Fruit fly (Drosophila melanogaster) whole organism, embryonic: ENCODE data around the gene CG42591.

Source experiments
- CG12659 ChIP-seq: fragments of 200-800 bp; sonication (Bioruptor generic); optimal IDR thresholded peaks from 3 replicates; lab custom pipeline; 2017; ENCODE audit warnings: mild to moderate bottlenecking, missing biosample characterization, missing genetic modification reagents, missing genetic modification characterization
- CG13296 ChIP-seq: fragments of 200-800 bp; sonication (Bioruptor generic); optimal IDR thresholded peaks from 3 replicates; lab custom pipeline; 2018; ENCODE audit warnings: missing biosample characterization, mild to moderate bottlenecking, missing genetic modification characterization
- CG13894 ChIP-seq: fragments of 200-800 bp; sonication (Bioruptor generic); optimal IDR thresholded peaks from 3 replicates; lab custom pipeline; 2018; ENCODE audit warnings: missing biosample characterization, mild to moderate bottlenecking, missing genetic modification characterization, moderate library complexity
- CG14014 ChIP-seq: fragments of 200-800 bp; sonication (Bioruptor generic); IDR thresholded peaks from 2 replicates; pipeline ENCODE4 v1.3.6; 2022; ENCODE audit warnings: missing biosample characterization, missing genetic modification characterization
- CG14441 ChIP-seq: fragments of 200-800 bp; sonication (Bioruptor generic); IDR thresholded peaks from 2 replicates; pipeline ENCODE4 v1.3.6; 2022; ENCODE audit warnings: missing biosample characterization, missing genetic modification characterization
- CG1603 ChIP-seq: fragments of 200-800 bp; sonication (Bioruptor generic); optimal IDR thresholded peaks from 2 replicates; lab custom pipeline; 2019; ENCODE audit warnings: missing biosample characterization, mild to moderate bottlenecking, missing genetic modification characterization, moderate library complexity
- CG16815 ChIP-seq: fragments of 200-800 bp; sonication (Bioruptor generic); optimal IDR thresholded peaks from 3 replicates; lab custom pipeline; 2017; ENCODE audit warnings: missing biosample characterization, mild to moderate bottlenecking, missing genetic modification characterization
- CG17359 ChIP-seq: fragments of 200-800 bp; sonication (Bioruptor generic); optimal IDR thresholded peaks from 3 replicates; lab custom pipeline; 2018; ENCODE audit warnings: missing biosample characterization, mild to moderate bottlenecking, missing genetic modification characterization, moderate library complexity
- CG18262 ChIP-seq: fragments of 200-800 bp; optimal IDR thresholded peaks from 3 replicates; lab custom pipeline; 2019; ENCODE audit warnings: missing biosample characterization, mild to moderate bottlenecking, missing genetic modification characterization, moderate library complexity
- CG2129 ChIP-seq: fragments of 200-800 bp; sonication (Bioruptor generic); IDR thresholded peaks from 2 replicates; pipeline ENCODE4 v1.3.6; 2022; ENCODE audit warnings: missing biosample characterization, missing genetic modification characterization; ENCODE audit not compliant: partially characterized antibody
- CG3281 ChIP-seq: fragments of 200-800 bp; sonication (Bioruptor generic); optimal IDR thresholded peaks from 3 replicates; lab custom pipeline; 2017; ENCODE audit warnings: missing biosample characterization, mild to moderate bottlenecking, missing genetic modification characterization
- CG4820 ChIP-seq: fragments of 200-800 bp; sonication (Bioruptor generic); optimal IDR thresholded peaks from 3 replicates; lab custom pipeline; 2016; ENCODE audit warnings: missing biosample characterization, missing genetic modification characterization
- CG5180 ChIP-seq: fragments of 200-800 bp; sonication (Bioruptor generic); optimal IDR thresholded peaks from 3 replicates; lab custom pipeline; 2017; ENCODE audit warnings: missing biosample characterization, missing genetic modification characterization, mild to moderate bottlenecking, moderate library complexity, missing genetic modification reagents
- CG6813 ChIP-seq: fragments of 200-800 bp; sonication (Bioruptor generic); optimal IDR thresholded peaks from 2 replicates; lab custom pipeline; 2017; ENCODE audit warnings: missing biosample characterization, missing genetic modification characterization, mild to moderate bottlenecking, moderate library complexity, missing genetic modification reagents
- CG7357 ChIP-seq: fragments of 200-800 bp; sonication (Bioruptor generic); IDR thresholded peaks from 3 replicates; pipeline ENCODE4 v1.3.6; 2022; ENCODE audit warnings: missing biosample characterization, missing genetic modification characterization
- CG7556 ChIP-seq: fragments of 200-800 bp; sonication (Bioruptor generic); optimal IDR thresholded peaks from 2 replicates; lab custom pipeline; 2017; ENCODE audit warnings: missing biosample characterization, mild to moderate bottlenecking, missing genetic modification characterization
- CG8290 ChIP-seq, 3 experiments: fragments of 200-800 bp; sonication (Bioruptor generic); optimal IDR thresholded peaks; 2 replicates each; lab custom pipeline; 2016 to 2019; ENCODE audit warnings: missing biosample characterization in 3 of 3, missing genetic modification characterization in 3 of 3, mild to moderate bottlenecking in 2 of 3, moderate library complexity in 1 of 3
- CG8359 ChIP-seq: fragments of 200-800 bp; sonication (Bioruptor generic); optimal IDR thresholded peaks from 2 replicates; lab custom pipeline; 2017; ENCODE audit warnings: missing biosample characterization, mild to moderate bottlenecking, missing genetic modification characterization, borderline replicate concordance
- CG8924 ChIP-seq: fragments of 200-800 bp; optimal IDR thresholded peaks from 3 replicates; lab custom pipeline; 2019; ENCODE audit warnings: missing biosample characterization, mild to moderate bottlenecking, missing genetic modification characterization, moderate library complexity
- D ChIP-seq, 2 experiments: fragments of 200-800 bp in 1 of 2; fragments of >200 bp in 1 of 2; sonication (Bioruptor generic) in 1 of 2; optimal IDR thresholded peaks; 2 replicates in 1 of 2; 3 replicates in 1 of 2; lab custom pipeline; 2017; ENCODE audit warnings: mild to moderate bottlenecking in 1 of 2, missing biosample characterization in 1 of 2, missing genetic modification characterization in 1 of 2, missing genetic modification reagents in 1 of 2
- E2f2 ChIP-seq: fragments of 200-800 bp; sonication (Bioruptor generic); IDR thresholded peaks from 2 replicates; pipeline ENCODE4 v1.3.6; 2022; ENCODE audit warnings: missing biosample characterization, missing genetic modification characterization
- Eip74EF ChIP-seq, 2 experiments: fragments of 200-800 bp in 1 of 2; fragments of >200 bp in 1 of 2; sonication (Bioruptor generic) in 1 of 2; optimal IDR thresholded peaks; 2 replicates each; lab custom pipeline; 2017 to 2019; ENCODE audit warnings: missing biosample characterization in 2 of 2, missing genetic modification characterization in 2 of 2, mild to moderate bottlenecking in 1 of 2, moderate library complexity in 1 of 2
- HHEX ChIP-seq: fragments of 200-800 bp; sonication (Bioruptor generic); optimal IDR thresholded peaks from 3 replicates; lab custom pipeline; 2017; ENCODE audit warnings: missing biosample characterization, mild to moderate bottlenecking, missing genetic modification characterization, missing genetic modification reagents
- HLH3B ChIP-seq: fragments of 200-800 bp; sonication (Bioruptor generic); IDR thresholded peaks from 2 replicates; pipeline ENCODE4 v1.3.6; 2022; ENCODE audit warnings: missing biosample characterization, missing genetic modification characterization
- Hsf ChIP-seq: fragments of 200-800 bp; sonication (Bioruptor generic); optimal IDR thresholded peaks from 3 replicates; lab custom pipeline; 2016; ENCODE audit warnings: missing biosample characterization, missing genetic modification characterization
- Mad ChIP-seq: fragments of 200-800 bp; sonication (Bioruptor generic); optimal IDR thresholded peaks from 2 replicates; lab custom pipeline; 2016; ENCODE audit warnings: missing biosample characterization, missing genetic modification characterization
- Med ChIP-seq: fragments of 200-800 bp; sonication (Bioruptor generic); peaks from one replicate; lab custom pipeline; 2016; ENCODE audit warnings: missing biosample characterization, missing genetic modification characterization, mild to moderate bottlenecking, inconsistent platforms, moderate library complexity
- Nf-YB ChIP-seq: fragments of 200-800 bp; sonication (Bioruptor generic); optimal IDR thresholded peaks from 3 replicates; lab custom pipeline; 2019; ENCODE audit warnings: missing biosample characterization, mild to moderate bottlenecking, missing genetic modification characterization, moderate library complexity
- Ravus ChIP-seq: fragments of 200-800 bp; sonication (Bioruptor generic); IDR thresholded peaks from 2 replicates; pipeline ENCODE4 v1.3.6; 2022; ENCODE audit warnings: missing biosample characterization, missing genetic modification characterization
- Xbp1 ChIP-seq: fragments of 200-800 bp; sonication (Bioruptor generic); optimal IDR thresholded peaks from 3 replicates; lab custom pipeline; 2016; ENCODE audit warnings: missing biosample characterization, mild to moderate bottlenecking, missing genetic modification characterization
- ase ChIP-seq: fragments of 200-800 bp; sonication (Bioruptor generic); IDR thresholded peaks from 3 replicates; pipeline ENCODE4 v1.3.6; 2022; ENCODE audit warnings: missing biosample characterization, missing genetic modification characterization
- az2 ChIP-seq: fragments of 200-800 bp; sonication (Bioruptor generic); optimal IDR thresholded peaks from 3 replicates; lab custom pipeline; 2016; ENCODE audit warnings: missing biosample characterization, missing genetic modification characterization
- bab2 ChIP-seq: fragments of 200-800 bp; sonication (Bioruptor generic); optimal IDR thresholded peaks from 2 replicates; lab custom pipeline; 2016; ENCODE audit warnings: missing biosample characterization, missing genetic modification characterization
- ci ChIP-seq: fragments of 200-800 bp; sonication (Bioruptor generic); IDR thresholded peaks from 3 replicates; pipeline ENCODE4 v1.3.6; 2022; ENCODE audit warnings: missing biosample characterization, missing genetic modification characterization
- eve ChIP-seq, 2 experiments: fragments of >200 bp; optimal IDR thresholded peaks; 2 replicates each; lab custom pipeline; 2017; ENCODE audit warnings: missing biosample characterization in 2 of 2, missing genetic modification characterization in 2 of 2
- fd64A ChIP-seq: fragments of 200-800 bp; sonication (Bioruptor generic); optimal IDR thresholded peaks from 3 replicates; lab custom pipeline; 2018; ENCODE audit warnings: missing biosample characterization, mild to moderate bottlenecking, missing genetic modification characterization
- fd96Cb ChIP-seq: fragments of 200-800 bp; sonication (Bioruptor generic); optimal IDR thresholded peaks from 2 replicates; lab custom pipeline; 2018; ENCODE audit warnings: missing biosample characterization, mild to moderate bottlenecking, missing genetic modification characterization, moderate library complexity
- gro ChIP-seq: fragments of 200-800 bp; sonication (Bioruptor generic); optimal IDR thresholded peaks from 2 replicates; lab custom pipeline; 2016; ENCODE audit warnings: missing biosample characterization, missing genetic modification characterization
- hb ChIP-seq: fragments of 200-800 bp; sonication (Bioruptor generic); IDR thresholded peaks from 3 replicates; pipeline ENCODE4 v1.3.6; 2022; ENCODE audit warnings: missing biosample characterization, missing genetic modification characterization; ENCODE audit not compliant: partially characterized antibody
- hbn ChIP-seq: fragments of 200-800 bp; sonication (Bioruptor generic); IDR thresholded peaks from 2 replicates; pipeline ENCODE4 v1.3.6; 2022; ENCODE audit warnings: missing biosample characterization, missing genetic modification characterization; ENCODE audit not compliant: partially characterized antibody
- kah ChIP-seq: fragments of 200-800 bp; sonication (Bioruptor generic); optimal IDR thresholded peaks from 2 replicates; lab custom pipeline; 2018; ENCODE audit warnings: missing biosample characterization, mild to moderate bottlenecking, missing genetic modification characterization
- kay ChIP-seq: fragments of 200-800 bp; sonication (Bioruptor generic); optimal IDR thresholded peaks from 2 replicates; lab custom pipeline; 2016; ENCODE audit warnings: missing biosample characterization, missing genetic modification characterization
- klu ChIP-seq: fragments of 200-800 bp; sonication (Bioruptor generic); IDR thresholded peaks from 2 replicates; pipeline ENCODE4 v1.3.6; 2022; ENCODE audit warnings: missing biosample characterization, missing genetic modification characterization
- odd ChIP-seq: fragments of 200-800 bp; sonication (Bioruptor generic); optimal IDR thresholded peaks from 2 replicates; lab custom pipeline; 2017; ENCODE audit warnings: missing biosample characterization, mild to moderate bottlenecking, missing genetic modification characterization
- p53 ChIP-seq: fragments of 200-800 bp; sonication (Bioruptor generic); optimal IDR thresholded peaks from 2 replicates; lab custom pipeline; 2016; ENCODE audit warnings: missing biosample characterization, missing genetic modification characterization
- phol ChIP-seq: fragments of 200-800 bp; sonication (Bioruptor generic); optimal IDR thresholded peaks from 3 replicates; lab custom pipeline; 2018; ENCODE audit warnings: missing biosample characterization, mild to moderate bottlenecking, missing genetic modification characterization, moderate library complexity
- so ChIP-seq: fragments of 200-800 bp; sonication (Bioruptor generic); IDR thresholded peaks from 3 replicates; pipeline ENCODE4 v1.3.6; 2022; ENCODE audit warnings: missing biosample characterization, missing genetic modification characterization
- tin ChIP-seq: fragments of 200-800 bp; sonication (Bioruptor generic); optimal IDR thresholded peaks from 3 replicates; lab custom pipeline; 2016; ENCODE audit warnings: missing biosample characterization, missing genetic modification characterization

The CG42591 gene

DNA sequence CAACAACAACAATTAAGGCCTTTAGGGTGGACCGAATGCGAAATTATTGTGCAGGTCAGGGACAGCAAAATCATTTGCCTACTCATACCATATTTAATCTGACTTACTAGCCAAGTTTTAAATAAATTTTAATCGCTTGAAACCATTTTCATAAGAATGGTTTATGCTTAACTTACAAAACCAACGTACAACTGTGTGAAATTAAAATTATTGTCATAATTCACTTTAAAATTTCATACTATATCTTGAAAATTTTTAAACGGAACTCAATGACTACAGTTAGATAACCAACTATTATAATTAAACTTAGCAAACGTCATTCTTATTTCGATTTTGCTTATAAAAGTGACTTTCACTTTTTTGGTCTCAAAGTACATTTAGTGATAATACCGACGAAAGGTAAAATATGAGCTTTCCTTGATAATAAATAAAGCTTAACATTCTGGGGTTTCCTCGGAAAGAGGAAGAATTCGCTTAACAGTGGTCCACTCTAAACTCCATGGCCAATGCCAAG, 13.0 kb downstream of the CG42591 start (continued):
- TF ChIP-seq hb (GFP tag; lab: Robert Waterston, UW) (no peak), CG13894 (tag; lab: Kevin White, UChicago) (peak; percentile 8), CG4820 (peak; percentile 44), eve (GFP tag; optimal IDR thresholded peaks at IDR 0.05; lab: Kevin White, UChicago) (peak in 1 of 2 experiments; percentile 66), fd96Cb (tag; lab: Kevin White, UChicago) (peak; percentile 10), so (no peak), CG16815 (GFP tag; lab: Kevin White, UChicago) (peak; percentile 9), Eip74EF (GFP tag; optimal IDR thresholded peaks at IDR 0.05; lab: Kevin White, UChicago) (peak in 1 of 2 experiments; percentile 61), CG13296 (peak; percentile 31), CG7357 (GFP tag; lab: Robert Waterston, UW) (no peak), CG7556 (peak; percentile 35), CG2129 (GFP tag; lab: Robert Waterston, UW) (no peak), Hsf (peak; percentile 34), CG18262 (tag; lab: Kevin White, UChicago) (peak; percentile 63), Med (peak; percentile 67), Xbp1 (GFP tag; lab: Kevin White, UChicago) (peak; percentile 42), ase (GFP tag; lab: Robert Waterston, UW) (no peak), kay (no peak), fd64A (GFP tag; lab: Kevin White, UChicago) (no peak), hbn (GFP tag; lab: Robert Waterston, UW) (no peak), CG8359 (GFP tag; lab: Kevin White, UChicago) (peak; percentile 6), CG8290 (GFP tag; optimal IDR thresholded peaks at IDR 0.05; lab: Kevin White, UChicago) (no peak), CG8290 (tag; optimal IDR thresholded peaks at IDR 0.05; lab: Kevin White, UChicago) (no peak), CG14441 (GFP tag; lab: Robert Waterston, UW) (no peak), tin (GFP tag; lab: Kevin White, UChicago) (peak; percentile 36), klu (no peak), CG3281 (GFP tag; lab: Kevin White, UChicago) (peak; percentile 68), CG5180 (peak; percentile 49), D (optimal IDR thresholded peaks at IDR 0.05; lab: Kevin White, UChicago) (no peak), D (GFP tag; optimal IDR thresholded peaks at IDR 0.05; lab: Kevin White, UChicago) (peak; percentile 31), odd (GFP tag; lab: Kevin White, UChicago) (peak; percentile 36), HLH3B (GFP tag; lab: Robert Waterston, UW) (peak; percentile 42; the same call in 1 of the 2 replicates), gro (peak; percentile 45), CG12659 (peak; percentile 18), Mad (no peak), Ravus (GFP tag; lab: Robert Waterston, UW) (no peak), kah (GFP tag; lab: Kevin White, UChicago) (no peak), E2f2 (GFP tag; lab: Robert Waterston, UW) (0 out of 2 replicates have a peak, but pooled peaks have one; percentile 8), ci (GFP tag; lab: Robert Waterston, UW) (peak; percentile 47; the same call in 1 of the 3 replicates), CG8924 (tag; lab: Kevin White, UChicago) (peak; percentile 23), p53 (no peak), az2 (GFP tag; lab: Kevin White, UChicago) (peak; percentile 19), CG14014 (GFP tag; lab: Robert Waterston, UW) (no peak), phol (peak; percentile 66), CG6813 (peak; percentile 25), CG1603 (tag; lab: Kevin White, UChicago) (peak; percentile 4), HHEX (GFP tag; lab: Kevin White, UChicago) (peak; percentile 51), Nf-YB (GFP tag; lab: Kevin White, UChicago) (peak; percentile 16), bab2 (GFP tag; lab: Kevin White, UChicago) (no peak), CG17359 (tag; lab: Kevin White, UChicago) (peak; percentile 67)
